Worm (Caenorhabditis elegans) whole organism, L1 larva: ENCODE measurements around the gene ZK1240.11.

Experiments used
- mep-1 ChIP-seq: fragments of 150-350 bp; optimal IDR thresholded peaks from 2 replicates; lab custom pipeline; 2014; ENCODE audit warnings: missing biosample characterization, missing genetic modification characterization
- unc-62 ChIP-seq: fragments of 150-350 bp; optimal IDR thresholded peaks from 2 replicates; lab custom pipeline; 2014; ENCODE audit warnings: missing biosample characterization, missing genetic modification reagents, missing genetic modification characterization
- zip-4 ChIP-seq: fragments of 200-800 bp; sonication (Bioruptor generic); optimal IDR thresholded peaks from 2 replicates; lab custom pipeline; 2018; ENCODE audit warnings: mild to moderate bottlenecking, missing genetic modification characterization, moderate library complexity, missing compliant biosample characterization

ce11 chrII:2288798-2289197 lies 36.3 kb upstream of the ZK1240.11 start, which contains the start of the genes K09F6.10 and K09F6.13:
- TF ChIP-seq unc-62, result no peak
- no peak for TF ChIP-seq mep-1 (tag; lab: Kevin White, UChicago)
- no peak for TF ChIP-seq zip-4
